Worm (Caenorhabditis elegans): Measurements from ENCODE around the gene nhr-218.
A peak's percentile ranks its signal among the peaks of the same experiment; 100 is the strongest.

nhr-218 gene

ce11 chrV:16258142-16258541 is at the start of gene nhr-218:
TSS of gene nhr-218 (plus strand) at chrV:16258442.
- no peak for TF ChIP-seq nhr-85 (tag)
- TF ChIP-seq lin-15B (tag; optimal IDR thresholded peaks at IDR 0.05): no peak
- TF ChIP-seq irx-1 (tag; optimal IDR thresholded peaks at IDR 0.05): no peak
- TF ChIP-seq pag-3 (tag; optimal IDR thresholded peaks at IDR 0.05; ENCODE audit: borderline replicate concordance, insufficient read depth): no peak
- no peak for TF ChIP-seq nhr-20 (tag; optimal IDR thresholded peaks at IDR 0.05)
- TF ChIP-seq skn-1 (tag; optimal IDR thresholded peaks at IDR 0.05): no peak
- TF ChIP-seq snpc-4 (tag; optimal IDR thresholded peaks at IDR 0.05): no peak
- TF ChIP-seq nhr-47 (tag; optimal IDR thresholded peaks at IDR 0.05): no peak
- TF ChIP-seq egl-13 (tag; optimal IDR thresholded peaks at IDR 0.05): no peak
- TF ChIP-seq ama-1 (optimal IDR thresholded peaks at IDR 0.05): no peak

ce11 chrV:16209837-16210236 is 48.4 kb upstream of the nhr-218 start, which contains the start of gene oac-15:
TSS of gene oac-15 (minus strand) at chrV:16209937.
- no peak for TF ChIP-seq tbx-2 (tag; optimal IDR thresholded peaks at IDR 0.05)
- TF ChIP-seq nhr-19 (GFP tag; conservative IDR thresholded peaks at IDR 0.05): no peak
- no peak for TF ChIP-seq tlp-1 (tag; optimal IDR thresholded peaks at IDR 0.05)
- TF ChIP-seq hlh-17 (GFP tag; optimal IDR thresholded peaks at IDR 0.05; ENCODE audit: borderline replicate concordance): no peak
- TF ChIP-seq mef-2 (tag; optimal IDR thresholded peaks at IDR 0.05): no peak
- no peak for TF ChIP-seq zip-4 (GFP tag; optimal IDR thresholded peaks at IDR 0.05)

ce11 chrV:16210257-16211002 is 47.8 kb upstream of the nhr-218 start, which contains the start of gene F11A5.16:
TSS of gene F11A5.16 (plus strand) at chrV:16210952.
- TF ChIP-seq pax-3 (tag; optimal IDR thresholded peaks at IDR 0.05): no peak
- no peak for TF ChIP-seq isw-1 (GFP tag; IDR thresholded peaks at IDR 0.05)
- no peak for TF ChIP-seq nhr-12 (tag; optimal IDR thresholded peaks at IDR 0.05)
- no peak for TF ChIP-seq nhr-84 (tag; optimal IDR thresholded peaks at IDR 0.05)
- no peak for TF ChIP-seq nhr-76 (tag; optimal IDR thresholded peaks at IDR 0.05)
- TF ChIP-seq ces-1 (GFP tag; optimal IDR thresholded peaks at IDR 0.05): no peak
- TF ChIP-seq ceh-88 (GFP tag; IDR thresholded peaks at IDR 0.05): no peak

- TF ChIP-seq blmp-1 (tag; optimal IDR thresholded peaks at IDR 0.05) (peak; percentile 54), egl-27 (tag; optimal IDR thresholded peaks at IDR 0.05) (no peak), dsc-1 (tag; optimal IDR thresholded peaks at IDR 0.05) (no peak), nhr-85 (tag) (peak; percentile 46), elt-3 (tag; optimal IDR thresholded peaks at IDR 0.05) (peak in 4 of 6 experiments; percentile 30 to 88 (median 60))
Measured at ce11 chrV:16211713-16212112, 46.5 kb upstream of the nhr-218 start.

- no peak for TF ChIP-seq dsc-1 (tag; optimal IDR thresholded peaks at IDR 0.05)
- no peak for TF ChIP-seq nhr-12 (tag; optimal IDR thresholded peaks at IDR 0.05)
- peak in 1 of 2 experiments; percentile 9 for TF ChIP-seq mdl-1 (tag; optimal IDR thresholded peaks at IDR 0.05)
- TF ChIP-seq fos-1 (tag; optimal IDR thresholded peaks at IDR 0.05): no peak
- no peak for TF ChIP-seq skn-1 (tag; optimal IDR thresholded peaks at IDR 0.05)
- TF ChIP-seq jun-1 (tag; optimal IDR thresholded peaks at IDR 0.05): no peak
- TF ChIP-seq nhr-85 (tag): peak; percentile 96
- TF ChIP-seq lsy-2 (tag; optimal IDR thresholded peaks at IDR 0.05): peak in 1 of 2 experiments; percentile 14
- TF ChIP-seq grh-1 (GFP tag; IDR thresholded peaks at IDR 0.05): peak; percentile 39; the same call in 1 of the 2 replicates
- no peak for TF ChIP-seq unc-62 (GFP tag; optimal IDR thresholded peaks at IDR 0.05)
- TF ChIP-seq nhr-19 (GFP tag; conservative IDR thresholded peaks at IDR 0.05): peak; percentile 75
- no peak for TF ChIP-seq ama-1 (optimal IDR thresholded peaks at IDR 0.05)
- no peak for TF ChIP-seq sptf-1 (tag; optimal IDR thresholded peaks at IDR 0.05)
- TF ChIP-seq nhr-20 (tag; optimal IDR thresholded peaks at IDR 0.05): peak; percentile 86
- no peak for TF ChIP-seq ces-1 (GFP tag; optimal IDR thresholded peaks at IDR 0.05)
- peak in 1 of 3 experiments; percentile 3 for TF ChIP-seq dpl-1 (GFP tag; optimal IDR thresholded peaks at IDR 0.05)
- TF ChIP-seq aly-2 (tag; optimal IDR thresholded peaks at IDR 0.05): no peak
- peak; percentile 85 for TF ChIP-seq blmp-1 (tag; optimal IDR thresholded peaks at IDR 0.05)
- peak in 5 of 6 experiments; percentile 67 to 92 (median 79) for TF ChIP-seq elt-3 (tag; optimal IDR thresholded peaks at IDR 0.05)
- TF ChIP-seq nhr-90 (tag; optimal IDR thresholded peaks at IDR 0.05; ENCODE audit: poor library complexity): peak; percentile 10
- peak; percentile 69 for TF ChIP-seq nhr-71 (tag; optimal IDR thresholded peaks at IDR 0.05)
- no peak for TF ChIP-seq mef-2 (tag; optimal IDR thresholded peaks at IDR 0.05)
- TF ChIP-seq egl-27 (tag; optimal IDR thresholded peaks at IDR 0.05): no peak
- TF ChIP-seq lin-14 (GFP tag; optimal IDR thresholded peaks at IDR 0.05): peak; percentile 76
- peak; percentile 64 for TF ChIP-seq snu-23 (GFP tag; optimal IDR thresholded peaks at IDR 0.05)
- no peak for TF ChIP-seq mep-1 (tag; optimal IDR thresholded peaks at IDR 0.05)
- TF ChIP-seq lin-35 (GFP tag; optimal IDR thresholded peaks at IDR 0.05): peak in 1 of 2 experiments; percentile 42
- no peak for TF ChIP-seq hlh-17 (GFP tag; optimal IDR thresholded peaks at IDR 0.05; ENCODE audit: borderline replicate concordance)
Measured at ce11 chrV:16213323-16213722, 44.9 kb upstream of the nhr-218 start.

Measured in whole organism, L1 larva.